Fruit fly (Drosophila melanogaster) whole organism, embryonic: ENCODE results near the gene CG31076.

Experiments used
- ATbp ChIP-seq: fragments of 200-800 bp; sonication (Bioruptor generic); optimal IDR thresholded peaks from 2 replicates; lab custom pipeline; 2017; ENCODE audit warnings: missing biosample characterization, mild to moderate bottlenecking, missing genetic modification characterization, missing genetic modification reagents
- Atf6 ChIP-seq: fragments of 200-800 bp; sonication (Bioruptor generic); IDR thresholded peaks from 2 replicates; pipeline ENCODE4 v1.3.6; 2022; ENCODE audit warnings: missing biosample characterization, missing genetic modification characterization
- B-H1 ChIP-seq: fragments of 200-800 bp; sonication (Bioruptor generic); IDR thresholded peaks from 3 replicates; pipeline ENCODE4 v1.3.6; 2022; ENCODE audit warnings: missing biosample characterization, missing genetic modification characterization
- BtbVII ChIP-seq: fragments of 200-800 bp; sonication (Bioruptor generic); optimal IDR thresholded peaks from 3 replicates; lab custom pipeline; 2017; ENCODE audit warnings: missing biosample characterization, mild to moderate bottlenecking, missing genetic modification characterization
- CG10543 ChIP-seq: fragments of 200-800 bp; sonication (Bioruptor generic); optimal IDR thresholded peaks from 3 replicates; lab custom pipeline; 2017; ENCODE audit warnings: missing biosample characterization, mild to moderate bottlenecking, missing genetic modification characterization, moderate library complexity
- CG10979 ChIP-seq: fragments of 200-800 bp; sonication (Bioruptor generic); optimal IDR thresholded peaks from 2 replicates; lab custom pipeline; 2018; ENCODE audit warnings: missing biosample characterization, mild to moderate bottlenecking, missing genetic modification characterization, moderate library complexity
- CG11085 ChIP-seq: fragments of 200-800 bp; sonication (Bioruptor generic); IDR thresholded peaks from 2 replicates; pipeline ENCODE4 v1.3.6; 2022; ENCODE audit warnings: missing biosample characterization, missing genetic modification characterization
- CG11093 ChIP-seq: fragments of 200-800 bp; sonication (Bioruptor generic); IDR thresholded peaks from 3 replicates; pipeline ENCODE4 v1.3.6; 2022; ENCODE audit warnings: missing biosample characterization, missing genetic modification characterization
- CG15514 ChIP-seq: fragments of 200-800 bp; sonication (Bioruptor generic); optimal IDR thresholded peaks from 3 replicates; lab custom pipeline; 2017; ENCODE audit warnings: missing biosample characterization, missing genetic modification characterization, mild to moderate bottlenecking, moderate library complexity, missing genetic modification reagents
- CG17568 ChIP-seq: fragments of 200-800 bp; sonication (Bioruptor generic); optimal IDR thresholded peaks from 2 replicates; lab custom pipeline; 2018; ENCODE audit warnings: missing biosample characterization, mild to moderate bottlenecking, missing genetic modification characterization, moderate library complexity
- CG1792 ChIP-seq: fragments of 200-800 bp; sonication (Bioruptor generic); optimal IDR thresholded peaks from 2 replicates; lab custom pipeline; 2016; ENCODE audit warnings: missing biosample characterization, missing genetic modification characterization
- CG18476 ChIP-seq: fragments of 200-800 bp; sonication (Bioruptor generic); optimal IDR thresholded peaks from 2 replicates; lab custom pipeline; 2016; ENCODE audit warnings: missing biosample characterization, mild to moderate bottlenecking, missing genetic modification characterization
- CG2129 ChIP-seq: fragments of 200-800 bp; sonication (Bioruptor generic); IDR thresholded peaks from 2 replicates; pipeline ENCODE4 v1.3.6; 2022; ENCODE audit warnings: missing biosample characterization, missing genetic modification characterization; ENCODE audit not compliant: partially characterized antibody
- CG2889 ChIP-seq: fragments of 200-800 bp; sonication (Bioruptor generic); IDR thresholded peaks from 3 replicates; pipeline ENCODE4 v1.3.6; 2022; ENCODE audit warnings: missing biosample characterization, missing genetic modification characterization
- CG30403 ChIP-seq: fragments of 200-800 bp; sonication (Bioruptor generic); optimal IDR thresholded peaks from 3 replicates; lab custom pipeline; 2016; ENCODE audit warnings: missing biosample characterization, missing genetic modification characterization
- CG32532 ChIP-seq: fragments of 200-800 bp; sonication (Bioruptor generic); IDR thresholded peaks from 2 replicates; pipeline ENCODE4 v1.3.6; 2022; ENCODE audit warnings: missing biosample characterization, missing genetic modification characterization
- CG32767 ChIP-seq: fragments of 200-800 bp; sonication (Bioruptor generic); IDR thresholded peaks from 2 replicates; pipeline ENCODE4 v1.3.6; 2022; ENCODE audit warnings: missing biosample characterization, missing genetic modification characterization
- CG3281 ChIP-seq: fragments of 200-800 bp; sonication (Bioruptor generic); optimal IDR thresholded peaks from 3 replicates; lab custom pipeline; 2017; ENCODE audit warnings: missing biosample characterization, mild to moderate bottlenecking, missing genetic modification characterization
- CG3847 ChIP-seq: fragments of 200-800 bp; sonication (Bioruptor generic); IDR thresholded peaks from 2 replicates; pipeline ENCODE4 v1.3.6; 2022; ENCODE audit warnings: missing biosample characterization, missing genetic modification characterization
- CG43689 ChIP-seq: fragments of 200-800 bp; sonication (Bioruptor generic); IDR thresholded peaks from 2 replicates; pipeline ENCODE4 v1.3.6; 2022; ENCODE audit warnings: missing biosample characterization, missing genetic modification characterization
- CG6254 ChIP-seq: fragments of 200-800 bp; sonication (Bioruptor generic); optimal IDR thresholded peaks from 3 replicates; lab custom pipeline; 2017; ENCODE audit warnings: mild to moderate bottlenecking, missing biosample characterization, missing genetic modification reagents, missing genetic modification characterization
- CG6765 ChIP-seq: fragments of 200-800 bp; sonication (Bioruptor generic); optimal IDR thresholded peaks from 3 replicates; lab custom pipeline; 2017; ENCODE audit warnings: missing biosample characterization, mild to moderate bottlenecking, missing genetic modification characterization
- CG6791 ChIP-seq: fragments of 200-800 bp; sonication (Bioruptor generic); IDR thresholded peaks from 3 replicates; pipeline ENCODE4 v1.3.6; 2022; ENCODE audit warnings: missing biosample characterization, missing genetic modification characterization; ENCODE audit not compliant: partially characterized antibody
- CG6854 ChIP-seq: fragments of 200-800 bp; sonication (Bioruptor generic); optimal IDR thresholded peaks from 3 replicates; lab custom pipeline; 2017; ENCODE audit warnings: missing biosample characterization, mild to moderate bottlenecking, missing genetic modification characterization
- Chrac-16 ChIP-seq: fragments of 200-800 bp; sonication (Bioruptor generic); optimal IDR thresholded peaks from 3 replicates; lab custom pipeline; 2016; ENCODE audit warnings: missing biosample characterization, missing genetic modification characterization
- CkIIα-i1 ChIP-seq: fragments of 200-800 bp; sonication (Bioruptor generic); IDR thresholded peaks from 2 replicates; pipeline ENCODE4 v1.3.6; 2022; ENCODE audit warnings: missing biosample characterization, missing genetic modification characterization
- Deaf1 ChIP-seq: fragments of 200-800 bp; optimal IDR thresholded peaks from 3 replicates; lab custom pipeline; 2019; ENCODE audit warnings: missing biosample characterization, mild to moderate bottlenecking, missing genetic modification characterization, moderate library complexity
- Dek ChIP-seq: fragments of 200-800 bp; sonication (Bioruptor generic); optimal IDR thresholded peaks from 3 replicates; lab custom pipeline; 2019; ENCODE audit warnings: missing biosample characterization, mild to moderate bottlenecking, missing genetic modification characterization, moderate library complexity
- Drgx ChIP-seq: fragments of 200-800 bp; sonication (Bioruptor generic); IDR thresholded peaks from 2 replicates; pipeline ENCODE4 v1.3.6; 2022; ENCODE audit warnings: missing biosample characterization, missing genetic modification characterization
- E2f2 ChIP-seq: fragments of 200-800 bp; sonication (Bioruptor generic); IDR thresholded peaks from 2 replicates; pipeline ENCODE4 v1.3.6; 2022; ENCODE audit warnings: missing biosample characterization, missing genetic modification characterization
- Hmr ChIP-seq: fragments of 200-800 bp; sonication (Bioruptor generic); optimal IDR thresholded peaks from 3 replicates; lab custom pipeline; 2017; ENCODE audit warnings: mild to moderate bottlenecking, missing biosample characterization, missing genetic modification reagents, missing genetic modification characterization
- Meics ChIP-seq: fragments of 200-800 bp; sonication (Bioruptor generic); optimal IDR thresholded peaks from 2 replicates; lab custom pipeline; 2017; ENCODE audit warnings: missing biosample characterization, mild to moderate bottlenecking, missing genetic modification characterization
- Nf-YB ChIP-seq: fragments of 200-800 bp; sonication (Bioruptor generic); optimal IDR thresholded peaks from 3 replicates; lab custom pipeline; 2019; ENCODE audit warnings: missing biosample characterization, mild to moderate bottlenecking, missing genetic modification characterization, moderate library complexity
- Six4 ChIP-seq: fragments of 200-800 bp; sonication (Bioruptor generic); optimal IDR thresholded peaks from 2 replicates; lab custom pipeline; 2016; ENCODE audit warnings: missing biosample characterization, missing genetic modification characterization
- al ChIP-seq: fragments of 200-800 bp; sonication (Bioruptor generic); IDR thresholded peaks from 2 replicates; pipeline ENCODE4 v1.3.6; 2022; ENCODE audit warnings: missing biosample characterization, missing genetic modification characterization
- aop ChIP-seq: fragments of 200-800 bp; sonication (Bioruptor generic); IDR thresholded peaks from 2 replicates; pipeline ENCODE4 v1.3.6; 2022; ENCODE audit warnings: missing biosample characterization, missing genetic modification characterization
- btn ChIP-seq: fragments of 200-800 bp; sonication (Bioruptor generic); optimal IDR thresholded peaks from 2 replicates; lab custom pipeline; 2016; ENCODE audit warnings: missing biosample characterization, missing genetic modification characterization
- chm ChIP-seq: fragments of 200-800 bp; sonication (Bioruptor generic); IDR thresholded peaks from 2 replicates; pipeline ENCODE4 v1.3.6; 2022; ENCODE audit warnings: missing biosample characterization, missing genetic modification characterization
- dati ChIP-seq: fragments of 200-800 bp; sonication (Bioruptor generic); IDR thresholded peaks from 2 replicates; pipeline ENCODE4 v1.3.6; 2022; ENCODE audit warnings: missing biosample characterization, missing genetic modification characterization
- dpn ChIP-seq, 2 experiments: fragments of 200-800 bp; sonication (Bioruptor generic); optimal IDR thresholded peaks; 3 replicates each; lab custom pipeline; 2016; ENCODE audit warnings: missing biosample characterization in 2 of 2, missing genetic modification characterization in 2 of 2
- esg ChIP-seq: fragments of 200-800 bp; sonication (Bioruptor generic); conservative IDR thresholded peaks from 2 replicates; pipeline ENCODE4 v1.3.6; 2022; ENCODE audit warnings: missing biosample characterization, missing genetic modification characterization
- gsb-n ChIP-seq: fragments of 200-800 bp; sonication (Bioruptor generic); optimal IDR thresholded peaks from 3 replicates; lab custom pipeline; 2018; ENCODE audit warnings: missing biosample characterization, mild to moderate bottlenecking, missing genetic modification characterization
- klu ChIP-seq: fragments of 200-800 bp; sonication (Bioruptor generic); IDR thresholded peaks from 2 replicates; pipeline ENCODE4 v1.3.6; 2022; ENCODE audit warnings: missing biosample characterization, missing genetic modification characterization
- mirr ChIP-seq: fragments of 200-800 bp; sonication (Bioruptor generic); optimal IDR thresholded peaks from 3 replicates; lab custom pipeline; 2018; ENCODE audit warnings: missing biosample characterization, mild to moderate bottlenecking, missing genetic modification characterization
- prd ChIP-seq, 3 experiments: fragments of >200 bp in 2 of 3; fragments of 200-800 bp in 1 of 3; sonication (Bioruptor generic) in 1 of 3; optimal IDR thresholded peaks in 2 of 3; IDR thresholded peaks in 1 of 3; 2 replicates in 2 of 3; 3 replicates in 1 of 3; pipeline versions ENCODE4 v1.3.6 to Lab custom; 2017 to 2022; ENCODE audit warnings: missing biosample characterization in 1 of 3, missing genetic modification characterization in 1 of 3
- pzg ChIP-seq: fragments of 200-800 bp; sonication (Bioruptor generic); optimal IDR thresholded peaks from 3 replicates; lab custom pipeline; 2018; ENCODE audit warnings: missing biosample characterization, mild to moderate bottlenecking, missing genetic modification characterization, moderate library complexity
- row ChIP-seq: fragments of 200-800 bp; sonication (Bioruptor generic); IDR thresholded peaks from 3 replicates; pipeline ENCODE4 v1.3.6; 2022; ENCODE audit warnings: missing biosample characterization, missing genetic modification characterization
- salm ChIP-seq: fragments of 200-800 bp; sonication (Bioruptor generic); optimal IDR thresholded peaks from 2 replicates; lab custom pipeline; 2018; ENCODE audit warnings: missing biosample characterization, mild to moderate bottlenecking, missing genetic modification characterization
- toy ChIP-seq: fragments of 200-800 bp; sonication (Bioruptor generic); IDR thresholded peaks from 2 replicates; pipeline ENCODE4 v1.3.6; 2022; ENCODE audit warnings: missing biosample characterization, missing genetic modification characterization

CG31076 gene

DNA sequence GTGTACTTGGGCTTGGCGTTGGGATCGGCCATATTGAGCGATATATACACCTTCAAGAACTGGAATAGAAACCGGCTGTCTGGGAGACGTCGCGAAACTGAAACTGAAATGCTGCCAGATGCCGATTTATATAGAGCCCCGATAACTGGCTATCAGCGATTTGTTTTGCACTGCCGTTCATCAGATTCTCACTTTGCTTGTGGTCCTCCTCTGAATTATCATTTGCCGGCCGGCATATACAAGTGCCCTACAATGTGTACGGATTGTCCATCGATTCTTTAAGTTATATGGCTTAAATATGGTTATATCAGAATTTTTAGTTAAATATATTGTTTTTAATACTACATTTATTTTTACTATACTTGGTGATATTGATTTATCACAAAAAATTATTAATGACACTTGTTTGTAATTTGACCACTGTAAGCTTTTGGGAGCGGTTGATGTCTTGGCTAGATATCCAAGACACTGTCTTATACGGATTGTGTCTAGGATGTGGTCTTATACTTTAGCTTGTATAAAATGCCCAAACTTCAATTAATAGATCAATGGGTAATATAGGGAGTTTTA is 1.2 kb downstream of the CG31076 start, which contains the start of gene CG31075 (continued):
- peak; percentile 31; the same call in 1 of the 2 replicates for TF ChIP-seq klu (GFP tag; lab: Robert Waterston, UW)
- TF ChIP-seq toy = no peak
- TF ChIP-seq Drgx = peak; percentile 90
- TF ChIP-seq salm (tag; lab: Kevin White, UChicago) = no peak
- TF ChIP-seq CG18476 (GFP tag; lab: Kevin White, UChicago) = peak; percentile 52
- TF ChIP-seq Atf6 = peak; percentile 77
- TF ChIP-seq B-H1 = peak; percentile 28; the same call in 1 of the 3 replicates
- TF ChIP-seq CG6791 (GFP tag; lab: Robert Waterston, UW) = no peak
- no peak for TF ChIP-seq CG2129 (GFP tag; lab: Robert Waterston, UW)
- TF ChIP-seq CG15514 (GFP tag; lab: Kevin White, UChicago) = peak; percentile 62
- peak; percentile 30; the same call in 1 of the 2 replicates for TF ChIP-seq CG43689 (GFP tag; lab: Robert Waterston, UW)
- 0 out of 3 replicates have a peak, but pooled peaks have one; percentile 7 for TF ChIP-seq CG11093 (GFP tag; lab: Robert Waterston, UW)
- no peak; the same call in 1 of the 2 replicates for TF ChIP-seq chm (GFP tag; lab: Robert Waterston, UW)
- 0 out of 3 replicates have a peak, but pooled peaks have one; percentile 4 for TF ChIP-seq CG2889 (GFP tag; lab: Robert Waterston, UW)
- peak; percentile 43; the same call in 1 of the 2 replicates for TF ChIP-seq E2f2 (GFP tag; lab: Robert Waterston, UW)
- no peak for TF ChIP-seq btn (GFP tag; lab: Kevin White, UChicago)
- peak; percentile 29; the same call in 1 of the 2 replicates for TF ChIP-seq esg (GFP tag; lab: Robert Waterston, UW)
- TF ChIP-seq Nf-YB (GFP tag; lab: Kevin White, UChicago) = no peak
- TF ChIP-seq CG6854 = peak; percentile 24
- no peak for TF ChIP-seq gsb-n (tag; lab: Kevin White, UChicago)
- TF ChIP-seq CG30403 (GFP tag; lab: Kevin White, UChicago) = peak; percentile 63
- TF ChIP-seq CkIIα-i1 (GFP tag; lab: Robert Waterston, UW) = 0 out of 2 replicates have a peak, but pooled peaks have one; percentile 4
- no peak for TF ChIP-seq Chrac-16 (GFP tag; lab: Kevin White, UChicago)
- TF ChIP-seq BtbVII (GFP tag; lab: Kevin White, UChicago) = peak; percentile 36
- TF ChIP-seq ATbp = no peak
- TF ChIP-seq CG3847 = peak; percentile 59
- peak in 1 of 2 experiments; percentile 30 for TF ChIP-seq dpn (GFP tag; optimal IDR thresholded peaks at IDR 0.05; lab: Kevin White, UChicago)
- TF ChIP-seq CG32532 = peak; percentile 83
- peak; percentile 29 for TF ChIP-seq Deaf1 (tag; lab: Kevin White, UChicago)
- TF ChIP-seq aop (GFP tag; lab: Robert Waterston, UW) = no peak
- TF ChIP-seq CG17568 (GFP tag; lab: Kevin White, UChicago) = no peak
- no peak for TF ChIP-seq mirr
- no peak for TF ChIP-seq Six4 (GFP tag; lab: Kevin White, UChicago)
- peak; percentile 23 for TF ChIP-seq CG6765 (GFP tag; lab: Kevin White, UChicago)
- peak; percentile 15 for TF ChIP-seq CG10979 (tag; lab: Kevin White, UChicago)
- TF ChIP-seq al = 0 out of 2 replicates have a peak, but pooled peaks have one; percentile 35
- TF ChIP-seq dati (GFP tag; lab: Robert Waterston, UW) = no peak
- TF ChIP-seq CG1792 (GFP tag; lab: Kevin White, UChicago) = no peak
- peak; percentile 49; the same call in 1 of the 2 replicates for TF ChIP-seq CG32767 (GFP tag; lab: Robert Waterston, UW)
- TF ChIP-seq CG11085 (GFP tag; lab: Robert Waterston, UW) = 0 out of 2 replicates have a peak, but pooled peaks have one; percentile 16
- TF ChIP-seq prd (optimal IDR thresholded peaks at IDR 0.05; lab: Kevin White, UChicago) = no peak
- peak; percentile 26; the same call in 1 of the 3 replicates for TF ChIP-seq prd (GFP tag; IDR thresholded peaks at IDR 0.05; lab: Robert Waterston, UW)
- TF ChIP-seq pzg (GFP tag; lab: Kevin White, UChicago) = peak; percentile 5
- TF ChIP-seq Meics = peak; percentile 61
- peak; percentile 69 for TF ChIP-seq CG3281 (GFP tag; lab: Kevin White, UChicago)
- peak; percentile 79 for TF ChIP-seq row (GFP tag; lab: Robert Waterston, UW)
- peak; percentile 76 for TF ChIP-seq Hmr (GFP tag; lab: Kevin White, UChicago)
- no peak for TF ChIP-seq CG6254 (GFP tag; lab: Kevin White, UChicago)
- no peak for TF ChIP-seq CG10543
- peak; percentile 72 for TF ChIP-seq Dek (tag; lab: Kevin White, UChicago)
